Fruit fly (Drosophila melanogaster): ENCODE data around the gene kmr.

Gene kmr

DNA sequence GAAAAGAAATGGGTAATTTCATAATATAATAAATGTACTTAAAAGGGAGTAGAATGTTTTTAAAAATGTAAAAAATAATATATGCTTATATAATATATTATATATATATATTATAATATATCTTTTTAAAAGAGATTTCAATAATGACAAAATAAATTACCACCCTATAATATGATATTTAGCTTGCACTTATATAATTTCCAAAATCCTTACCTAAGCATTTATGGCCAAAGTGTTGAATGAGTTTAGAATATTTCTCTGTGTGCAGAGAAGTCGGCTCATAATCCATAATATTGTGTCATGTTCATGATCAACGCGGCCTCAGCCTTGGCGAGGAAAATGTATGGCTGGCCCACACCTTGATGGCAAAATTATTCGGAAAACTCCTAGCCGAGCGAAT lies 73.2 kb downstream of the kmr start:
- TF ChIP-seq lz (GFP tag; optimal IDR thresholded peaks at IDR 0.05): no peak
- no peak for TF ChIP-seq dsx (GFP tag; optimal IDR thresholded peaks at IDR 0.05; ENCODE audit: poor library complexity, severe bottlenecking)
- peak; percentile 18 for TF ChIP-seq Hr4 (GFP tag; optimal IDR thresholded peaks at IDR 0.05)
- no peak for TF ChIP-seq Smox (GFP tag; optimal IDR thresholded peaks at IDR 0.05)
- no peak for TF ChIP-seq Hr38 (GFP tag; optimal IDR thresholded peaks at IDR 0.05)
- TF ChIP-seq fkh (GFP tag; optimal IDR thresholded peaks at IDR 0.05): no peak
- TF ChIP-seq CG3919 (GFP tag; optimal IDR thresholded peaks at IDR 0.05): no peak
- peak; percentile 22 for TF ChIP-seq acj6 (GFP tag; optimal IDR thresholded peaks at IDR 0.05)
- no peak for TF ChIP-seq CG31627 (GFP tag; optimal IDR thresholded peaks at IDR 0.05)
- no peak for TF ChIP-seq CG11762 (GFP tag; optimal IDR thresholded peaks at IDR 0.05; ENCODE audit: insufficient read depth)
- no peak for TF ChIP-seq Met (GFP tag; optimal IDR thresholded peaks at IDR 0.05)
- TF ChIP-seq achi (GFP tag; optimal IDR thresholded peaks at IDR 0.05): no peak
- TF ChIP-seq fd85E (GFP tag; optimal IDR thresholded peaks at IDR 0.05): no peak
- TF ChIP-seq Ets21C (GFP tag; optimal IDR thresholded peaks at IDR 0.05): no peak
- no peak for TF ChIP-seq CG11294 (GFP tag; IDR thresholded peaks at IDR 0.05)
- TF ChIP-seq CG15336 (GFP tag; IDR thresholded peaks at IDR 0.05): no peak
- TF ChIP-seq CG7368 (GFP tag; optimal IDR thresholded peaks at IDR 0.05): no peak
- TF ChIP-seq CG6163 (GFP tag; IDR thresholded peaks at IDR 0.05): no peak
- TF ChIP-seq Eip93F (GFP tag; optimal IDR thresholded peaks at IDR 0.05): no peak
- TF ChIP-seq Eip78C (GFP tag): peak; percentile 41
- TF ChIP-seq Eip75B (GFP tag; optimal IDR thresholded peaks at IDR 0.05): no peak
- peak; percentile 68 for TF ChIP-seq CG32006 (GFP tag; optimal IDR thresholded peaks at IDR 0.05)
- TF ChIP-seq esn (GFP tag; optimal IDR thresholded peaks at IDR 0.05): no peak
- TF ChIP-seq fd59A (GFP tag; optimal IDR thresholded peaks at IDR 0.05): no peak
- TF ChIP-seq svp (GFP tag): no peak
- TF ChIP-seq CG1621 (tag; optimal IDR thresholded peaks at IDR 0.05): no peak
- TF ChIP-seq Sox102F (GFP tag; optimal IDR thresholded peaks at IDR 0.05): no peak
- TF ChIP-seq Blimp-1 (GFP tag; optimal IDR thresholded peaks at IDR 0.05): no peak
- no peak for TF ChIP-seq salr (GFP tag; optimal IDR thresholded peaks at IDR 0.05)
- peak; percentile 52 for TF ChIP-seq CG6276 (GFP tag; optimal IDR thresholded peaks at IDR 0.05)
- no peak for TF ChIP-seq cyc (GFP tag; optimal IDR thresholded peaks at IDR 0.05)
- TF ChIP-seq net (GFP tag; optimal IDR thresholded peaks at IDR 0.05): no peak
- TF ChIP-seq Sox15 (GFP tag; optimal IDR thresholded peaks at IDR 0.05): no peak
- no peak for TF ChIP-seq CG10669 (GFP tag; optimal IDR thresholded peaks at IDR 0.05)
- no peak; the same call in 2 of the 3 replicates for TF ChIP-seq eg (GFP tag; IDR thresholded peaks at IDR 0.05)
- TF ChIP-seq CG16779 (tag; optimal IDR thresholded peaks at IDR 0.05): no peak
- no peak for TF ChIP-seq dac (GFP tag; optimal IDR thresholded peaks at IDR 0.05)
- TF ChIP-seq Lpt (GFP tag; optimal IDR thresholded peaks at IDR 0.05): peak; percentile 0
- peak; percentile 47 for TF ChIP-seq CG8119 (GFP tag; IDR thresholded peaks at IDR 0.05)
- TF ChIP-seq CG4318 (GFP tag; optimal IDR thresholded peaks at IDR 0.05): peak; percentile 41
- no peak for TF ChIP-seq Gug (GFP tag; IDR thresholded peaks at IDR 0.05)
- no peak for TF ChIP-seq CG6854 (GFP tag; optimal IDR thresholded peaks at IDR 0.05)
- TF ChIP-seq vri (GFP tag; optimal IDR thresholded peaks at IDR 0.05): no peak
- TF ChIP-seq CG10631 (GFP tag; optimal IDR thresholded peaks at IDR 0.05): no peak
- no peak for TF ChIP-seq topi (GFP tag; optimal IDR thresholded peaks at IDR 0.05)
- no peak for TF ChIP-seq pdm3 (GFP tag; optimal IDR thresholded peaks at IDR 0.05)
- no peak for TF ChIP-seq CG6792 (GFP tag; optimal IDR thresholded peaks at IDR 0.05)
- TF ChIP-seq CG8632 (GFP tag; optimal IDR thresholded peaks at IDR 0.05): no peak
- no peak for TF ChIP-seq CG11902 (GFP tag; optimal IDR thresholded peaks at IDR 0.05)
- TF ChIP-seq Ets96B (tag; optimal IDR thresholded peaks at IDR 0.05): no peak
- peak; percentile 33 for TF ChIP-seq OdsH (GFP tag; optimal IDR thresholded peaks at IDR 0.05)
- no peak for TF ChIP-seq ss (GFP tag; optimal IDR thresholded peaks at IDR 0.05)
